Worm (Caenorhabditis elegans) whole organism, L3 larva: Measurements from ENCODE around the gene K12H6.10.

Source experiments
- R02D3.7 ChIP-seq: fragments of 150-350 bp; optimal IDR thresholded peaks from 2 replicates; lab custom pipeline; 2014; ENCODE audit warnings: missing biosample characterization, missing genetic modification characterization
- aly-2 ChIP-seq: fragments of 150-350 bp; optimal IDR thresholded peaks from 2 replicates; lab custom pipeline; 2014; ENCODE audit warnings: missing biosample characterization, missing genetic modification characterization
- ama-1 ChIP-seq: fragments of 150-350 bp; optimal IDR thresholded peaks from 2 replicates; lab custom pipeline; 2018
- ceh-16 ChIP-seq: sonication (generic microtip); optimal IDR thresholded peaks from 2 replicates; lab custom pipeline; 2017; ENCODE audit warnings: missing biosample characterization, missing genetic modification characterization
- ceh-28 ChIP-seq: fragments of 150-350 bp; optimal IDR thresholded peaks from 2 replicates; lab custom pipeline; 2014; ENCODE audit warnings: missing biosample characterization, missing genetic modification reagents, missing genetic modification characterization
- ceh-82 ChIP-seq: fragments of 150-350 bp; optimal IDR thresholded peaks from 2 replicates; lab custom pipeline; 2014; ENCODE audit warnings: missing biosample characterization, missing genetic modification characterization
- ceh-9 ChIP-seq: sonication (generic microtip); optimal IDR thresholded peaks from 2 replicates; lab custom pipeline; 2018; ENCODE audit warnings: missing biosample characterization, missing genetic modification characterization
- egl-27 ChIP-seq: sonication (generic microtip); optimal IDR thresholded peaks from 4 replicates; lab custom pipeline; 2017; ENCODE audit warnings: missing biosample characterization, missing genetic modification reagents, missing genetic modification characterization
- egl-5 ChIP-seq: fragments of 150-350 bp; optimal IDR thresholded peaks from 2 replicates; lab custom pipeline; 2017; ENCODE audit warnings: missing biosample characterization, missing genetic modification reagents, missing genetic modification characterization, inconsistent platforms
- elt-1 ChIP-seq: fragments of 150-350 bp; optimal IDR thresholded peaks from 2 replicates; lab custom pipeline; 2014; ENCODE audit warnings: missing biosample characterization, missing genetic modification characterization
- elt-2 ChIP-seq: sonication (generic microtip); optimal IDR thresholded peaks from 2 replicates; lab custom pipeline; 2016; ENCODE audit warnings: missing genetic modification reagents, mild to moderate bottlenecking, missing genetic modification characterization, missing compliant biosample characterization
- elt-3 ChIP-seq, 3 experiments: fragments of 150-350 bp in 1 of 3; sonication (generic microtip) in 2 of 3; optimal IDR thresholded peaks; 2 replicates in 2 of 3; 4 replicates in 1 of 3; lab custom pipeline; 2014 to 2017; ENCODE audit warnings: missing biosample characterization in 3 of 3, missing genetic modification characterization in 3 of 3
- eor-1 ChIP-seq, 2 experiments: fragments of 150-350 bp; optimal IDR thresholded peaks; 2 replicates each; lab custom pipeline; 2014 to 2018; ENCODE audit warnings: missing biosample characterization in 2 of 2, missing genetic modification characterization in 2 of 2
- fkh-2 ChIP-seq: fragments of 150-350 bp; optimal IDR thresholded peaks from 2 replicates; lab custom pipeline; 2014; ENCODE audit warnings: missing biosample characterization, missing genetic modification reagents, missing genetic modification characterization
- fos-1 ChIP-seq: fragments of 150-350 bp; optimal IDR thresholded peaks from 2 replicates; lab custom pipeline; 2014; ENCODE audit warnings: missing biosample characterization, missing genetic modification characterization
- hmg-11 ChIP-seq: sonication (generic microtip); optimal IDR thresholded peaks from 2 replicates; lab custom pipeline; 2016; ENCODE audit warnings: missing genetic modification characterization, missing compliant biosample characterization
- jun-1 ChIP-seq: fragments of 150-350 bp; optimal IDR thresholded peaks from 2 replicates; lab custom pipeline; 2014; ENCODE audit warnings: missing biosample characterization, missing genetic modification reagents, missing genetic modification characterization
- lin-39 ChIP-seq: fragments of 150-350 bp; optimal IDR thresholded peaks from 2 replicates; lab custom pipeline; 2018; ENCODE audit warnings: missing biosample characterization, missing genetic modification reagents, missing genetic modification characterization
- lsy-12 ChIP-seq: sonication (generic microtip); optimal IDR thresholded peaks from 2 replicates; lab custom pipeline; 2016; ENCODE audit warnings: mild to moderate bottlenecking, missing genetic modification characterization, missing compliant biosample characterization
- nhr-11 ChIP-seq: fragments of 150-350 bp; optimal IDR thresholded peaks from 2 replicates; lab custom pipeline; 2014; ENCODE audit warnings: missing biosample characterization, missing genetic modification characterization
- nhr-12 ChIP-seq: fragments of 150-350 bp; optimal IDR thresholded peaks from 2 replicates; lab custom pipeline; 2014; ENCODE audit warnings: missing biosample characterization, missing genetic modification characterization
- nhr-23 ChIP-seq: fragments of 150-350 bp; optimal IDR thresholded peaks from 2 replicates; lab custom pipeline; 2014; ENCODE audit warnings: missing biosample characterization, missing genetic modification reagents, missing genetic modification characterization
- nhr-237 ChIP-seq: fragments of 150-350 bp; optimal IDR thresholded peaks from 2 replicates; lab custom pipeline; 2014; ENCODE audit warnings: missing biosample characterization, missing genetic modification characterization
- nhr-28 ChIP-seq: fragments of 150-350 bp; optimal IDR thresholded peaks from 2 replicates; lab custom pipeline; 2014; ENCODE audit warnings: missing biosample characterization, missing genetic modification characterization
- nhr-43 ChIP-seq: sonication (generic microtip); optimal IDR thresholded peaks from 2 replicates; lab custom pipeline; 2016; ENCODE audit warnings: mild to moderate bottlenecking, missing genetic modification characterization, missing compliant biosample characterization; ENCODE audit not compliant: poor library complexity, severe bottlenecking
- nhr-67 ChIP-seq: fragments of 150-350 bp; optimal IDR thresholded peaks from 2 replicates; lab custom pipeline; 2014; ENCODE audit warnings: missing biosample characterization, missing genetic modification characterization
- nhr-76 ChIP-seq: fragments of 150-350 bp; sonication (generic microtip); optimal IDR thresholded peaks from 5 replicates; lab custom pipeline; 2014; ENCODE audit warnings: missing biosample characterization, missing genetic modification characterization
- nhr-77 ChIP-seq: fragments of 150-350 bp; optimal IDR thresholded peaks from 2 replicates; lab custom pipeline; 2014; ENCODE audit warnings: missing biosample characterization, missing genetic modification characterization
- pha-4 ChIP-seq: fragments of 150-350 bp; optimal IDR thresholded peaks from 2 replicates; lab custom pipeline; 2014; ENCODE audit warnings: missing biosample characterization, missing genetic modification reagents, missing genetic modification characterization
- pqm-1 ChIP-seq: fragments of 150-350 bp; optimal IDR thresholded peaks from 2 replicates; lab custom pipeline; 2017; ENCODE audit warnings: missing biosample characterization, missing genetic modification characterization, inconsistent platforms
- sea-2 ChIP-seq: fragments of 150-350 bp; sonication (generic microtip); optimal IDR thresholded peaks from 4 replicates; lab custom pipeline; 2014; ENCODE audit warnings: missing biosample characterization, missing genetic modification reagents, missing genetic modification characterization
- snpc-4 ChIP-seq: fragments of 150-350 bp; optimal IDR thresholded peaks from 2 replicates; lab custom pipeline; 2014; ENCODE audit warnings: missing biosample characterization, missing genetic modification characterization
- unc-39 ChIP-seq: sonication (generic microtip); optimal IDR thresholded peaks from 4 replicates; lab custom pipeline; 2017; ENCODE audit warnings: missing biosample characterization, missing genetic modification characterization
- unc-62 ChIP-seq: fragments of 150-350 bp; sonication (generic microtip); optimal IDR thresholded peaks from 4 replicates; lab custom pipeline; 2014; ENCODE audit warnings: missing biosample characterization, missing genetic modification reagents, missing genetic modification characterization
- zag-1 ChIP-seq: fragments of 150-350 bp; optimal IDR thresholded peaks from 2 replicates; lab custom pipeline; 2014; ENCODE audit warnings: missing biosample characterization, missing genetic modification characterization
- ztf-4 ChIP-seq: fragments of 150-350 bp; optimal IDR thresholded peaks from 2 replicates; lab custom pipeline; 2014; ENCODE audit warnings: missing biosample characterization, missing genetic modification characterization

Gene K12H6.10

ce11 chrII:2841529-2841928 is 18.9 kb downstream of the K12H6.10 start, which contains the start of gene Y110A2AL.6:
Y110A2AL.6 (minus strand) TSS chrII:2841629.
- TF ChIP-seq pha-4 (tag; lab: Kevin White, UChicago) (no peak), sea-2 (GFP tag; lab: Kevin White, UChicago) (no peak), jun-1 (tag; lab: Kevin White, UChicago) (no peak), unc-62 (GFP tag; lab: Kevin White, UChicago) (no peak), nhr-237 (tag; lab: Kevin White, UChicago) (no peak), hmg-11 (no peak), pqm-1 (tag; lab: Kevin White, UChicago) (no peak), nhr-43 (no peak), ceh-82 (tag; lab: Kevin White, UChicago) (no peak)

ce11 chrII:2843088-2843487 is 20.4 kb downstream of the K12H6.10 start, which contains the start of gene Y110A2AL.7:
Y110A2AL.7 (minus strand) TSS chrII:2843188.
- TF ChIP-seq fos-1 (tag; lab: Kevin White, UChicago) (no peak), sea-2 (GFP tag; lab: Kevin White, UChicago) (no peak), elt-2 (tag; lab: Kevin White, UChicago) (no peak), lsy-12 (tag; lab: Kevin White, UChicago) (no peak), unc-62 (GFP tag; lab: Kevin White, UChicago) (no peak), snpc-4 (tag; lab: Kevin White, UChicago) (no peak), zag-1 (tag; lab: Kevin White, UChicago) (no peak), lin-39 (tag; lab: Kevin White, UChicago) (no peak)
- TF ChIP-seq, all 47 proteins: peak for 0

- TF ChIP-seq elt-1 (tag; lab: Kevin White, UChicago) (no peak), unc-39 (no peak), elt-3 (tag; optimal IDR thresholded peaks at IDR 0.05; lab: Kevin White, UChicago) (no peak), egl-5 (tag; lab: Kevin White, UChicago) (no peak), snpc-4 (tag; lab: Kevin White, UChicago) (no peak), sea-2 (GFP tag; lab: Kevin White, UChicago) (no peak), egl-27 (tag; lab: Kevin White, UChicago) (no peak), elt-2 (tag; lab: Kevin White, UChicago) (no peak)
These were observed 23.0 kb downstream of the K12H6.10 start for ce11 chrII:2845674-2846073.

DNA sequence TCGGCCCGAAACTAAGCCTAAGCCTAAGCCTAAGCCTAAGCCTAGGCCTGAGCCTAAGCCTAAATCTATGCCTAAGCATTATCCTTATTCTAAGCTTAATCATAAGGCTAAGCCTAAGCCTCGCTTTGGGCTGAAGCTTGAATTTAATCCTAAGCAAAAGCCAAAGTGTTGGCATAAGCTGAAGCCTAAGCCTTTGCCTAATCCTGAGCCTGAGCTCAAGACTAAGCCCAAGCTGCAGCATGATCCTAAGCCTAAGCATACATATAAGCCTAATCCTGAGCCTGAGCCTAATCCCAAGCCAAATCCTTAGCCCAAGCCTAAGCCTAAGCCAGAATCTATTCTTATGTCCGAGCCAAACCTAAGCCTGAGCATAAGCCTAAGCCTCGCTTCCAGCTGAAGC is 23.9 kb downstream of the K12H6.10 start:
- TF ChIP-seq eor-1 (tag; optimal IDR thresholded peaks at IDR 0.05; lab: Kevin White, UChicago) (no peak), pha-4 (tag; lab: Kevin White, UChicago) (no peak), elt-2 (tag; lab: Kevin White, UChicago) (no peak), jun-1 (tag; lab: Kevin White, UChicago) (no peak), aly-2 (tag; lab: Kevin White, UChicago) (no peak), unc-39 (no peak), nhr-77 (no peak), lin-39 (tag; lab: Kevin White, UChicago) (no peak), nhr-28 (tag; lab: Kevin White, UChicago) (no peak), nhr-76 (tag; lab: Kevin White, UChicago) (no peak), nhr-12 (tag; lab: Kevin White, UChicago) (no peak)

DNA sequence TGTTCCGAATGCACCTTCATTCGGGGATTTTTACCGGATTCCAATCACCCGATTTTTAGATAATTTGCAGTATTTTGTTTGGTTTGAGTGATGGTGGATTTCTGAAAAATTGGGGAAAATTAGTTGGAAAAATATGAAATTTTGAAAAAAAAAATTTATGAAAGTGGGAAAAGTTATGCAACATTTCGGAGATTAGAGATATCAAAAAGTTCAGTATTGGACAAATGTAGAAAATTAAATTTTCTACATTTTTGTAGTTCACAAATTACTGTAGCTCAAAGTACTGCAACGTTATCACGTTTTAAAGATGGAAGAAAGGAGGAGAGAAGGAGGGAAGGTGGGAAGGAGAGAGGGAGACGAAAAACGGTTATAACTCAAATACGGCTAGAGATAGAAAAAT is 29.8 kb downstream of the K12H6.10 start, which contains the start of gene ptc-3:
Gene ptc-3 (minus strand): TSS at position 101 of the 400 bp plus-strand sequence.
- TF ChIP-seq fos-1 (tag; lab: Kevin White, UChicago) (no peak), ztf-4 (tag; lab: Kevin White, UChicago) (no peak), nhr-76 (tag; lab: Kevin White, UChicago) (no peak), R02D3.7 (tag; lab: Kevin White, UChicago) (no peak), nhr-23 (no peak), lin-39 (tag; lab: Kevin White, UChicago) (no peak), elt-2 (tag; lab: Kevin White, UChicago) (no peak), elt-1 (tag; lab: Kevin White, UChicago) (no peak), fkh-2 (tag; lab: Kevin White, UChicago) (no peak), aly-2 (tag; lab: Kevin White, UChicago) (no peak), ceh-82 (tag; lab: Kevin White, UChicago) (no peak), ceh-16 (tag; lab: Kevin White, UChicago) (no peak), snpc-4 (tag; lab: Kevin White, UChicago) (no peak), nhr-77 (no peak), pha-4 (tag; lab: Kevin White, UChicago) (no peak), ceh-9 (tag; lab: Kevin White, UChicago) (no peak), nhr-67 (tag; lab: Kevin White, UChicago) (no peak), ama-1 (lab: Kevin White, UChicago) (no peak), ceh-28 (tag; lab: Kevin White, UChicago) (no peak), nhr-11 (no peak)
